Worm (Caenorhabditis elegans) whole organism, L1 larva: ENCODE measurements around the gene F38B6.3.

ENCODE experiments used
- ceh-82 ChIP-seq, 3 experiments: fragments of 150-350 bp in 1 of 3; sonication (generic microtip) in 2 of 3; optimal IDR thresholded peaks; 2 replicates each; lab custom pipeline; 2014 to 2017; ENCODE audit warnings: missing biosample characterization in 3 of 3, missing genetic modification characterization in 3 of 3
- ceh-88 ChIP-seq: fragments of 200-800 bp; sonication (Bioruptor generic); IDR thresholded peaks from 2 replicates; pipeline ENCODE4 v1.3.6; 2022; ENCODE audit warnings: missing genetic modification characterization, missing compliant biosample characterization

DNA sequence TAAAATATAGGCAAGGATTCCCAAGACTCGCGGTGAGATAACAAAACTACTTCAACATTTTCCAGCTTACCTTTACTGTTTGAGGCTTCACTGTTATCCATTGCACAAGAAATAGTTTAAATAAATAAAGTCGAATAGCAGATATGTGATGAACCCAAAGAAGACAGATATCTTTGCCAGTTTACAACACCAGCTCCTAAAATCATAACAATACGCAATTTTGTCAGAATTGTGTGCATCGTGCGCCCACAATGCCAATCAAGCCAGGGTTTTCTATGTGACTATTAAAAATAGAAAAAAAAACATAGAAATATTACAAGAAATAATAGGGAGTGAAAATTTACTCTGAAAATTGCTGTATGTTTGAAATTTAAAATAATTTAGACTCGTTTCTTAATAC lies 10.7 kb upstream of the F38B6.3 start, which contains the start of gene F38B6.8:
- TF ChIP-seq ceh-82 (tag; optimal IDR thresholded peaks at IDR 0.05; lab: Kevin White, UChicago) (no peak), ceh-88 (GFP tag; lab: Robert Waterston, UW) (no peak)
